Fruit fly (Drosophila melanogaster): ENCODE results near the gene CG11885.

CG11885 gene

DNA sequence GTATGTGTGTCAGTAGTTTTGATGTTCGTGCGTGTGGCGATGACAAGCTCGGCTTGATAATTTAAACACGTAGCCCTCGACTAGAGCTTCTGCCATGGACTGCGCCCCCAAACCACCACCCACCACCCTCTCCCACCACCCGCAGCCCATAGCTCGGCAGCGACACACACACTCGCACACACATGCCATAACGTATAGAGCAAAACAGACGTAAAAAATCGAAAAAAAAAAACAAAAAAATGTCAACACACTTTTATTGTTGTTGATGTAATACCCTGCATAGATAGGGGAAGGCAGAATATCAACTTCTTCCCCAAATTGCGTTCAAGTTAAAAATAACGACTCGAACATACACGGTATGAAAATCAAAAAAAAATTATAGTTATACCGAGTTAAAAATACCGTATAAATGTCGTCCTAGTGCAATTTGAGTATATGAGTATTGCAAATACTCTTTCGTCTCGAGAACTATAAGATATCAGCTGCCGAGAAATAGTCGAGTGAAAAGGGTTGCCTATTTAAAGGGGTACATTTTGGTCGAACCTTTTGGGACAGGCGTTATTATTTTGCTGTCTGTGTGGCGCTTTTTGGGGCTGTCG lies 49.2 kb upstream of the CG11885 start (continued):
- TF ChIP-seq CG17568 (GFP tag; optimal IDR thresholded peaks at IDR 0.05) (peak; percentile 72), pita (GFP tag; optimal IDR thresholded peaks at IDR 0.05) (no peak), Sry-β (GFP tag; optimal IDR thresholded peaks at IDR 0.05) (no peak), B-H1 (GFP tag; IDR thresholded peaks at IDR 0.05) (peak; percentile 61), mam (GFP tag; optimal IDR thresholded peaks at IDR 0.05) (peak; percentile 87), bsh (GFP tag; optimal IDR thresholded peaks at IDR 0.05) (peak; percentile 54 to 66), unpg (GFP tag; optimal IDR thresholded peaks at IDR 0.05) (peak; percentile 77), emc (GFP tag; optimal IDR thresholded peaks at IDR 0.05) (peak; percentile 39), CG4730 (GFP tag; IDR thresholded peaks at IDR 0.05) (peak; percentile 71), pan (optimal IDR thresholded peaks at IDR 0.05) (no peak), pan (GFP tag; optimal IDR thresholded peaks at IDR 0.05 in 1 of 2, IDR thresholded peaks at IDR 0.05 in 1 of 2) (peak in 1 of 2 experiments; percentile 74), CG30020 (tag; optimal IDR thresholded peaks at IDR 0.05) (no peak), CG10366 (GFP tag; IDR thresholded peaks at IDR 0.05) (peak; percentile 64), br (optimal IDR thresholded peaks at IDR 0.05) (no peak), CG7372 (GFP tag; IDR thresholded peaks at IDR 0.05) (0 out of 2 replicates have a peak, but pooled peaks have one; percentile 19), CG7357 (GFP tag; IDR thresholded peaks at IDR 0.05) (peak; percentile 74), Neu2 (GFP tag; optimal IDR thresholded peaks at IDR 0.05; ENCODE audit: borderline replicate concordance) (no peak), CG12391 (tag; optimal IDR thresholded peaks at IDR 0.05) (peak; percentile 63), CG10321 (GFP tag; IDR thresholded peaks at IDR 0.05) (peak; percentile 18; the same call in 1 of the 2 replicates), CG14441 (GFP tag; IDR thresholded peaks at IDR 0.05) (peak; percentile 79), CG5953 (GFP tag; IDR thresholded peaks at IDR 0.05) (peak; percentile 52; the same call in 1 of the 2 replicates), ase (GFP tag; IDR thresholded peaks at IDR 0.05) (peak; percentile 78), ab (GFP tag; optimal IDR thresholded peaks at IDR 0.05) (peak; percentile 83), CG32772 (GFP tag; IDR thresholded peaks at IDR 0.05) (peak; percentile 76), tx (GFP tag; optimal IDR thresholded peaks at IDR 0.05) (peak; percentile 71), croc (GFP tag; conservative IDR thresholded peaks at IDR 0.05) (peak; percentile 39; the same call in 2 of the 3 replicates), tin (GFP tag; optimal IDR thresholded peaks at IDR 0.05) (peak; percentile 49), CG33213 (GFP tag; optimal IDR thresholded peaks at IDR 0.05) (peak; percentile 72), Mes4 (GFP tag; optimal IDR thresholded peaks at IDR 0.05) (peak; percentile 83), Optix (GFP tag; IDR thresholded peaks at IDR 0.05) (peak; percentile 80), Xbp1 (GFP tag; optimal IDR thresholded peaks at IDR 0.05) (peak; percentile 78), eyg (GFP tag; optimal IDR thresholded peaks at IDR 0.05) (peak; percentile 87), CG31441 (GFP tag; IDR thresholded peaks at IDR 0.05) (peak; percentile 45), CG18476 (GFP tag; optimal IDR thresholded peaks at IDR 0.05) (peak; percentile 52), bcd (GFP tag; optimal IDR thresholded peaks at IDR 0.05) (peak; percentile 75), CHES-1-like (GFP tag; optimal IDR thresholded peaks at IDR 0.05) (peak; percentile 88), CG10543 (GFP tag; optimal IDR thresholded peaks at IDR 0.05) (peak; percentile 82), Nf-YA (GFP tag; IDR thresholded peaks at IDR 0.05) (peak; percentile 62; the same call in 1 of the 2 replicates), CG5245 (GFP tag; optimal IDR thresholded peaks at IDR 0.05) (peak; percentile 44), nau (GFP tag; optimal IDR thresholded peaks at IDR 0.05) (peak; percentile 66), CG12071 (GFP tag; optimal IDR thresholded peaks at IDR 0.05) (peak; percentile 36), ranshi (GFP tag; IDR thresholded peaks at IDR 0.05) (peak; percentile 68), nom (GFP tag; optimal IDR thresholded peaks at IDR 0.05) (peak; percentile 86), CG15073 (GFP tag; optimal IDR thresholded peaks at IDR 0.05) (peak; percentile 26), tio (GFP tag; optimal IDR thresholded peaks at IDR 0.05) (peak; percentile 75), ci (GFP tag; IDR thresholded peaks at IDR 0.05) (peak; percentile 71), pum (GFP tag; optimal IDR thresholded peaks at IDR 0.05) (peak; percentile 73), CG8089 (GFP tag; optimal IDR thresholded peaks at IDR 0.05) (peak; percentile 82), CG14710 (tag; optimal IDR thresholded peaks at IDR 0.05) (peak; percentile 40), CG17912 (GFP tag; optimal IDR thresholded peaks at IDR 0.05) (no peak), jing (GFP tag; optimal IDR thresholded peaks at IDR 0.05) (peak; percentile 46)

Measured in whole organism, embryonic.